Fruit fly (Drosophila melanogaster): ENCODE measurements around the gene Wdr37.

Gene Wdr37

dm6 chr3R:18384972-18385371 lies 17.5 kb downstream of the Wdr37 start, which contains the start of gene CG14309:
Gene CG14309 (minus strand): TSS chr3R:18385072.
- no peak for TF ChIP-seq CTCF (optimal IDR thresholded peaks at IDR 0.05)
- TF ChIP-seq CG8478 (optimal IDR thresholded peaks at IDR 0.05) = no peak

- TF ChIP-seq CTCF (optimal IDR thresholded peaks at IDR 0.05) (peak in 1 of 2 experiments; percentile 34), CG8478 (optimal IDR thresholded peaks at IDR 0.05) (no peak)
These were observed 21.5 kb downstream of the Wdr37 start, which contains the start of gene CG7675 for dm6 chr3R:18381014-18381512. Gene CG7675 (minus strand): TSS chr3R:18381178.

- no peak for TF ChIP-seq CTCF (optimal IDR thresholded peaks at IDR 0.05)
- TF ChIP-seq CG8478 (optimal IDR thresholded peaks at IDR 0.05) = no peak
These were observed 22.2 kb downstream of the Wdr37 start for dm6 chr3R:18380251-18380812.

- TF ChIP-seq CG8478 (optimal IDR thresholded peaks at IDR 0.05) (no peak), CTCF (optimal IDR thresholded peaks at IDR 0.05) (no peak)
These were observed 29.7 kb downstream of the Wdr37 start, which contains the start of gene gl for dm6 chr3R:18372688-18373304. Gene gl (minus strand): TSS chr3R:18372738.

dm6 chr3R:18371346-18371745 lies 31.2 kb downstream of the Wdr37 start:
- TF ChIP-seq CG8478 (optimal IDR thresholded peaks at IDR 0.05) = no peak
- no peak for TF ChIP-seq CTCF (optimal IDR thresholded peaks at IDR 0.05)

- TF ChIP-seq CG8478 (optimal IDR thresholded peaks at IDR 0.05) (no peak), CTCF (optimal IDR thresholded peaks at IDR 0.05) (no peak)
These were observed 33.9 kb downstream of the Wdr37 start for dm6 chr3R:18368595-18368994.

dm6 chr3R:18366644-18366985 lies 35.9 kb downstream of the Wdr37 start:
- TF ChIP-seq CTCF (optimal IDR thresholded peaks at IDR 0.05) = no peak
- no peak for TF ChIP-seq CG8478 (optimal IDR thresholded peaks at IDR 0.05)

- TF ChIP-seq CG8478 (optimal IDR thresholded peaks at IDR 0.05) (no peak), CTCF (optimal IDR thresholded peaks at IDR 0.05) (no peak)
These were observed 36.4 kb downstream of the Wdr37 start, which contains the start of the genes WRNexo and Nup43 for dm6 chr3R:18365978-18366643. Gene WRNexo (minus strand): TSS chr3R:18366162. Gene Nup43 (plus strand): TSS chr3R:18366638.

dm6 chr3R:18361694-18362093 lies 40.8 kb downstream of the Wdr37 start, which contains the start of gene hmw:
Gene hmw (plus strand): TSS chr3R:18361994.
- TF ChIP-seq CG8478 (optimal IDR thresholded peaks at IDR 0.05) = no peak
- TF ChIP-seq CTCF (optimal IDR thresholded peaks at IDR 0.05) = no peak

- TF ChIP-seq CG8478 (optimal IDR thresholded peaks at IDR 0.05) (no peak), CTCF (optimal IDR thresholded peaks at IDR 0.05) (no peak)
These were observed 41.8 kb downstream of the Wdr37 start, which contains the start of gene CG15803 for dm6 chr3R:18360630-18361260. Gene CG15803 (minus strand): TSS chr3R:18360728.

- TF ChIP-seq CTCF (optimal IDR thresholded peaks at IDR 0.05) (no peak), CG8478 (optimal IDR thresholded peaks at IDR 0.05) (no peak)
These were observed 46.7 kb downstream of the Wdr37 start for dm6 chr3R:18355781-18356180.

Data from S2 (cell line).